Worm (Caenorhabditis elegans) whole organism, late embryonic: Measurements from ENCODE around the gene rars-1.
A peak's percentile ranks its signal among the peaks of the same experiment; 100 is the strongest.

Experiments
- C08G9.2 ChIP-seq: sonication (generic microtip); optimal IDR thresholded peaks from 2 replicates; lab custom pipeline; 2016; ENCODE audit warnings: mild to moderate bottlenecking, missing genetic modification characterization, moderate library complexity, missing compliant biosample characterization
- C38D4.7 ChIP-seq: fragments of 200-800 bp; sonication (Bioruptor generic); optimal IDR thresholded peaks from 2 replicates; lab custom pipeline; 2018; ENCODE audit warnings: mild to moderate bottlenecking, missing genetic modification characterization, moderate library complexity, missing compliant biosample characterization
- Y22D7AL.16 ChIP-seq: sonication (generic microtip); optimal IDR thresholded peaks from 2 replicates; lab custom pipeline; 2016; ENCODE audit warnings: missing genetic modification characterization, missing compliant biosample characterization
- ahr-1 ChIP-seq: sonication (generic microtip); optimal IDR thresholded peaks from 2 replicates; lab custom pipeline; 2016; ENCODE audit warnings: missing genetic modification characterization, missing compliant biosample characterization
- ceh-14 ChIP-seq: sonication (generic microtip); optimal IDR thresholded peaks from 2 replicates; lab custom pipeline; 2016; ENCODE audit warnings: missing genotype, missing genetic modification characterization, missing compliant biosample characterization
- ceh-2 ChIP-seq: sonication (generic microtip); optimal IDR thresholded peaks from 2 replicates; lab custom pipeline; 2016; ENCODE audit warnings: missing genotype, missing genetic modification characterization, missing compliant biosample characterization
- ceh-30 ChIP-seq: fragments of 150-350 bp; optimal IDR thresholded peaks from 2 replicates; lab custom pipeline; 2014; ENCODE audit warnings: missing biosample characterization, missing genetic modification characterization
- ceh-31 ChIP-seq: sonication (generic microtip); optimal IDR thresholded peaks from 2 replicates; lab custom pipeline; 2016; ENCODE audit warnings: missing genetic modification characterization, missing compliant biosample characterization
- ceh-34 ChIP-seq: sonication (generic microtip); optimal IDR thresholded peaks from 2 replicates; lab custom pipeline; 2016; ENCODE audit warnings: mild to moderate bottlenecking, missing genetic modification characterization, missing compliant biosample characterization
- ceh-45 ChIP-seq: fragments of 200-800 bp; sonication (Bioruptor generic); IDR thresholded peaks from 2 replicates; pipeline ENCODE4 v1.3.6; 2022; ENCODE audit warnings: missing genetic modification reagents, missing genetic modification characterization, missing compliant biosample characterization
- ceh-48 ChIP-seq: sonication (generic microtip); optimal IDR thresholded peaks from 2 replicates; lab custom pipeline; 2016; ENCODE audit warnings: missing genetic modification characterization, inconsistent platforms, missing compliant biosample characterization
- ceh-6 ChIP-seq: fragments of 200-800 bp; sonication (Bioruptor generic); optimal IDR thresholded peaks from 2 replicates; lab custom pipeline; 2018; ENCODE audit warnings: mild to moderate bottlenecking, missing genetic modification characterization, missing compliant biosample characterization
- ceh-9 ChIP-seq: sonication (generic microtip); optimal IDR thresholded peaks from 2 replicates; lab custom pipeline; 2016; ENCODE audit warnings: mild to moderate bottlenecking, missing genetic modification characterization, inconsistent platforms, missing compliant biosample characterization
- elt-2 ChIP-seq: sonication (generic microtip); optimal IDR thresholded peaks from 2 replicates; lab custom pipeline; 2016; ENCODE audit warnings: missing genetic modification reagents, missing genetic modification characterization, missing compliant biosample characterization
- elt-4 ChIP-seq: sonication (generic microtip); optimal IDR thresholded peaks from 2 replicates; lab custom pipeline; 2016; ENCODE audit warnings: missing genetic modification characterization, missing compliant biosample characterization
- ets-4 ChIP-seq: sonication (generic microtip); optimal IDR thresholded peaks from 2 replicates; lab custom pipeline; 2016; ENCODE audit warnings: missing genetic modification characterization, missing compliant biosample characterization
- fkh-10 ChIP-seq: fragments of 150-350 bp; optimal IDR thresholded peaks from 2 replicates; lab custom pipeline; 2014; ENCODE audit warnings: missing biosample characterization, missing genetic modification reagents, missing genetic modification characterization
- fkh-6 ChIP-seq: sonication (generic microtip); optimal IDR thresholded peaks from 2 replicates; lab custom pipeline; 2016; ENCODE audit warnings: missing genetic modification characterization, missing compliant biosample characterization
- gmeb-2 ChIP-seq: sonication (generic microtip); optimal IDR thresholded peaks from 2 replicates; lab custom pipeline; 2016; ENCODE audit warnings: missing genetic modification characterization, inconsistent platforms, missing compliant biosample characterization
- hlh-13 ChIP-seq: fragments of 200-800 bp; sonication (Bioruptor generic); optimal IDR thresholded peaks from 2 replicates; lab custom pipeline; 2018; ENCODE audit warnings: mild to moderate bottlenecking, missing genetic modification characterization, missing compliant biosample characterization
- hlh-6 ChIP-seq: sonication (generic microtip); optimal IDR thresholded peaks from 2 replicates; lab custom pipeline; 2016; ENCODE audit warnings: missing genotype, missing genetic modification characterization, missing compliant biosample characterization
- lin-11 ChIP-seq: fragments of 200-800 bp; sonication (Bioruptor generic); optimal IDR thresholded peaks from 2 replicates; lab custom pipeline; 2018; ENCODE audit warnings: mild to moderate bottlenecking, missing genetic modification characterization, missing compliant biosample characterization
- pag-3 ChIP-seq: sonication (generic microtip); optimal IDR thresholded peaks from 2 replicates; lab custom pipeline; 2016; ENCODE audit warnings: missing compliant biosample characterization, missing genetic modification characterization, borderline replicate concordance
- pat-9 ChIP-seq: fragments of 200-800 bp; sonication (Bioruptor generic); optimal IDR thresholded peaks from 2 replicates; lab custom pipeline; 2018; ENCODE audit warnings: mild to moderate bottlenecking, missing genetic modification characterization, moderate library complexity, missing compliant biosample characterization
- pax-1 ChIP-seq: fragments of 150-350 bp; optimal IDR thresholded peaks from 2 replicates; lab custom pipeline; 2014; ENCODE audit warnings: missing biosample characterization, missing genetic modification characterization
- pha-2 ChIP-seq: sonication (generic microtip); optimal IDR thresholded peaks from 2 replicates; lab custom pipeline; 2017; ENCODE audit warnings: mild to moderate bottlenecking, missing genetic modification characterization, missing compliant biosample characterization
- pha-4 ChIP-seq: fragments of 150-350 bp; optimal IDR thresholded peaks from 2 replicates; lab custom pipeline; 2018; ENCODE audit warnings: missing biosample characterization, missing genetic modification reagents, missing genetic modification characterization
- pqm-1 ChIP-seq: sonication (generic microtip); optimal IDR thresholded peaks from 2 replicates; lab custom pipeline; 2016; ENCODE audit warnings: missing genetic modification characterization, missing compliant biosample characterization
- pros-1 ChIP-seq: fragments of 150-350 bp; optimal IDR thresholded peaks from 2 replicates; lab custom pipeline; 2014; ENCODE audit warnings: missing biosample characterization, missing genetic modification reagents, missing genetic modification characterization
- ref-2 ChIP-seq: sonication (generic microtip); optimal IDR thresholded peaks from 2 replicates; lab custom pipeline; 2016; ENCODE audit warnings: missing genetic modification characterization, missing compliant biosample characterization
- rnt-1 ChIP-seq: sonication (generic microtip); optimal IDR thresholded peaks from 2 replicates; lab custom pipeline; 2016; ENCODE audit warnings: missing genetic modification characterization, missing compliant biosample characterization
- sox-2 ChIP-seq: fragments of 200-800 bp; sonication (Bioruptor generic); IDR thresholded peaks from 2 replicates; pipeline ENCODE4 v1.3.6; 2022; ENCODE audit warnings: missing genetic modification reagents, missing genetic modification characterization, missing compliant biosample characterization
- tbx-2 ChIP-seq: sonication (generic microtip); optimal IDR thresholded peaks from 2 replicates; lab custom pipeline; 2016; ENCODE audit warnings: missing genetic modification characterization, missing compliant biosample characterization
- tbx-7 ChIP-seq: sonication (generic microtip); optimal IDR thresholded peaks from 2 replicates; lab custom pipeline; 2016; ENCODE audit warnings: missing genotype, missing genetic modification characterization, missing compliant biosample characterization
- unc-42 ChIP-seq: sonication (generic microtip); optimal IDR thresholded peaks from 2 replicates; lab custom pipeline; 2016; ENCODE audit warnings: missing genotype, missing genetic modification characterization, missing compliant biosample characterization
- unc-55 ChIP-seq: sonication (generic microtip); optimal IDR thresholded peaks from 2 replicates; lab custom pipeline; 2017; ENCODE audit warnings: missing biosample characterization, missing genetic modification reagents, missing genetic modification characterization

Gene rars-1

DNA sequence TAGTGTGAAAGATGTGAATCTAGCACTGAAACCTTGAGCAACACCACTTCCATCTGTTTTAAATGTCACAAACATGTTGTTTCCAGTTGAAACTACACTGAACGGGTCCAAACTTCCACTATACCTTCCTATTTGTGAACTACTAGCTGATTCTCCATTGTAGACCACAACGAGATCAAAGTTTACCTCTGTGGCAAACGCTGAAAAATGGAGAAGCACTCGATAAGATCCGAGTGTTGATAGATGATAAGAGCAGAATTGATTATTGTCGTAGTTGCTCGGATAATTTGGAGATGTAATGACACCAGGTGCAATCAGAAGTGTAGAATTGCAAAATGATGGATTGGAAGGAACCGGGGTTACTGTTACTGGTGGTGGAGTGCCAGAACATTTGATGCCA lies 35.0 kb downstream of the rars-1 start:
- TF ChIP-seq ceh-14 (tag; lab: Kevin White, UChicago), result no peak
- no peak for TF ChIP-seq ceh-48

DNA sequence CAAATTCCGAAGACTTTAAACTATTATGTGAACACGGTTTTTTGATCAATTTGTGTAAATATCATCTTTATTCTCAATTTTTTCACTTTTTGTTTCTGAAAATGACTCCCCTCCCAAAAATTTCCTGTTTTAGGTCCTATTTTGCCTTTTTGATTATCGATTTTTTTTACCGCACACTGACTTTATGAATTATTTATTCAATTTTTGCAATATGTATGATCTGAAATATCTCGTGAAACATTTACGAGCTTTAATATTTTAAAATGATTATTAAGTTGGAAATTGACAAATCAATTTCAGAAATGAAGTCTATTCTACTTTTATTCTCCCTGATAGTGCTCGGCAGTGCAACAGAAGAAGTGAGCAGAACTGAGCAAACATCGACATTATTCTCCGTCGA lies 37.5 kb downstream of the rars-1 start, which contains the start of gene C35D10.1:
Gene C35D10.1, plus strand, starts transcription at position 301 of the 400 bp plus-strand sequence.
- TF ChIP-seq ceh-6 (no peak), ceh-2 (tag; lab: Kevin White, UChicago) (no peak), fkh-10 (GFP tag; lab: Kevin White, UChicago) (no peak), pqm-1 (no peak), C38D4.7 (GFP tag; lab: Kevin White, UChicago) (no peak), sox-2 (no peak), tbx-2 (tag; lab: Kevin White, UChicago) (no peak), ref-2 (tag; lab: Kevin White, UChicago) (no peak), elt-4 (tag; lab: Kevin White, UChicago) (no peak), gmeb-2 (no peak), pros-1 (tag; lab: Kevin White, UChicago) (no peak), pag-3 (tag; lab: Kevin White, UChicago) (no peak), pat-9 (tag; lab: Kevin White, UChicago) (no peak), C08G9.2 (tag; lab: Kevin White, UChicago) (no peak), ceh-14 (tag; lab: Kevin White, UChicago) (no peak), hlh-13 (GFP tag; lab: Kevin White, UChicago) (no peak), lin-11 (tag; lab: Kevin White, UChicago) (no peak)

DNA sequence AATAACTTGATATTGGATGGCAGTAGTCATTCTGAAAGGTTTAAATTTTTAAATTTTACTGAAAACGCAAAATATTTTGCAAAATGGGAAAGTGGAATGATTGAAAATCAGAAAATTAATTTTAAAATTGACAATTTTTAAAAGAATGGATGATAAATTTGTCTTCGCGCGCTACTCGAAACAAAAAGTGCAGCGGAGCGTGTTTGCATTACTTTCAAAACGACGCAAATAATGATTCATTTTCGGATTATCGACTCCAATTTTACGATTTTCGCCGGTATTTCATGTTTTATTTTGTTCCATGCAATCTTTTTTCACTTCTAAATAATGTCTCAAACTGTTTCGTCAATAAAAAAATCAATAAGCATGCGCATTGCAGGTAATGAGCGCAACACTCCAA lies 38.7 kb downstream of the rars-1 start, which contains the start of the genes tost-1 and arx-6:
Gene tost-1, minus strand, starts transcription at position 31 of the 400 bp plus-strand sequence.
Gene arx-6, plus strand, starts transcription at position 378 of the 400 bp plus-strand sequence.
- TF ChIP-seq elt-2 (tag; lab: Kevin White, UChicago), result peak; percentile 21
- TF ChIP-seq sox-2, result no peak
- peak; percentile 22 for TF ChIP-seq unc-42

- TF ChIP-seq ceh-31 (peak; percentile 24), ahr-1 (tag; lab: Kevin White, UChicago) (no peak), hlh-13 (GFP tag; lab: Kevin White, UChicago) (no peak)
Measured at ce11 chrIII:4875663-4876062, 41.3 kb downstream of the rars-1 start.

- TF ChIP-seq tbx-7 (tag; lab: Kevin White, UChicago), result no peak
- TF ChIP-seq ceh-9 (tag; lab: Kevin White, UChicago), result no peak
Measured at ce11 chrIII:4874671-4875070, 42.3 kb downstream of the rars-1 start, which contains the start of gene C35D10.12. C35D10.12 (minus strand) TSS chrIII:4874771.

DNA sequence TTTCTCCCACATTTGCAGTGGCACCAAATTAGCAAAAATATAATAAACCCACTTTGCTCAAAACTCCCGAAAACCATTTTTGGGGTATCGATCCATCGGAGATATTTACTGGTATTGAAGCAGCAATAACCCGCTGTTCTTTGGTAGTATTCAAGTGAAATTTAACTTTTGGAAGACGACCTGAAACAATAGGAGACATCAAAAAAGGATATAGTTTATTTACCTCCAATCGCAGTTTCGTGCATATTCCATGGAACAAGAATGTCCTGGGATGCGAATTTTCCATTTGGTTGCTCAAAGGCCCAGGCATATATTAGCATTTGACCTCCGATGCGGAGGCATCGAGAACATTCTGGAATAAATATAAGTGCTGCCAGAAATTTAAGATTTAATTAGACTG lies 43.6 kb downstream of the rars-1 start:
- TF ChIP-seq C08G9.2 (tag; lab: Kevin White, UChicago) (no peak), ets-4 (tag; lab: Kevin White, UChicago) (no peak), hlh-6 (tag; lab: Kevin White, UChicago) (no peak), pqm-1 (no peak), ceh-34 (tag; lab: Kevin White, UChicago) (no peak), pha-2 (no peak), Y22D7AL.16 (tag; lab: Kevin White, UChicago) (no peak), ceh-45 (GFP tag; lab: Robert Waterston, UW) (no peak), ref-2 (tag; lab: Kevin White, UChicago) (no peak), fkh-6 (tag; lab: Kevin White, UChicago) (no peak), ceh-30 (tag; lab: Kevin White, UChicago) (no peak), unc-55 (GFP tag; lab: Kevin White, UChicago) (no peak), pha-4 (tag; lab: Kevin White, UChicago) (no peak), pax-1 (tag; lab: Kevin White, UChicago) (no peak), rnt-1 (tag; lab: Kevin White, UChicago) (no peak)
